Worm (Caenorhabditis elegans): ENCODE measurements around the gene sfxn-1.3.

sfxn-1.3 gene

ce11 chrV:15767385-15767784 lies 40.7 kb downstream of the sfxn-1.3 start (continued):
- TF ChIP-seq arid-1 (GFP tag; conservative IDR thresholded peaks at IDR 0.05) (peak; percentile 89), ctbp-1 (GFP tag; IDR thresholded peaks at IDR 0.05) (peak; percentile 80), F49E8.2 (tag; optimal IDR thresholded peaks at IDR 0.05; ENCODE audit: borderline replicate concordance) (peak; percentile 12), Y48G9A.11 (GFP tag; IDR thresholded peaks at IDR 0.05) (peak; percentile 75), F26F4.8 (GFP tag; conservative IDR thresholded peaks at IDR 0.05) (peak; percentile 95), lin-29 (GFP tag; IDR thresholded peaks at IDR 0.05) (peak; percentile 27; the same call in 1 of the 2 replicates), egl-43 (GFP tag; IDR thresholded peaks at IDR 0.05) (peak; percentile 92), dmd-6 (GFP tag; IDR thresholded peaks at IDR 0.05) (0 out of 2 replicates have a peak, but pooled peaks have one; percentile 9), ceh-44 (GFP tag; IDR thresholded peaks at IDR 0.05) (peak; percentile 68; the same call in 1 of the 2 replicates), madf-9 (GFP tag; conservative IDR thresholded peaks at IDR 0.05) (peak; percentile 45; the same call in 1 of the 2 replicates), Y105C5A.15 (GFP tag; IDR thresholded peaks at IDR 0.05) (peak; percentile 71; the same call in 1 of the 2 replicates), F44E2.7 (GFP tag; IDR thresholded peaks at IDR 0.05) (peak; percentile 71; the same call in 1 of the 2 replicates), lin-38 (GFP tag; IDR thresholded peaks at IDR 0.05) (peak; percentile 82), Y75B8A.6 (GFP tag; IDR thresholded peaks at IDR 0.05) (peak; percentile 78; the same call in 1 of the 2 replicates), dmd-8 (GFP tag; IDR thresholded peaks at IDR 0.05) (peak; percentile 94), saeg-2 (GFP tag; IDR thresholded peaks at IDR 0.05) (peak; percentile 68; the same call in 1 of the 2 replicates), lim-7 (GFP tag; IDR thresholded peaks at IDR 0.05) (peak; percentile 95), daf-8 (GFP tag; IDR thresholded peaks at IDR 0.05) (peak; percentile 64; the same call in 1 of the 2 replicates), madf-5 (GFP tag; IDR thresholded peaks at IDR 0.05) (peak in 1 of 2 experiments; percentile 73; a peak in 1 of 4 replicates)

ce11 chrV:15769072-15769471 lies 42.4 kb downstream of the sfxn-1.3 start, which contains the start of gene F57A10.4:
F57A10.4 (plus strand) TSS chrV:15769438.
- TF ChIP-seq unc-130 (GFP tag; optimal IDR thresholded peaks at IDR 0.05) (peak; percentile 56), nhr-76 (tag; optimal IDR thresholded peaks at IDR 0.05) (no peak)

- TF ChIP-seq unc-39 (tag; optimal IDR thresholded peaks at IDR 0.05) (no peak), mdt-29 (GFP tag; IDR thresholded peaks at IDR 0.05) (no peak), ceh-20 (GFP tag; IDR thresholded peaks at IDR 0.05) (no peak), nhr-102 (tag; optimal IDR thresholded peaks at IDR 0.05) (no peak), mxl-2 (GFP tag; conservative IDR thresholded peaks at IDR 0.05) (no peak), nhr-77 (tag; optimal IDR thresholded peaks at IDR 0.05) (no peak), ztf-7 (tag; optimal IDR thresholded peaks at IDR 0.05) (no peak), set-16 (GFP tag; IDR thresholded peaks at IDR 0.05) (no peak), zfp-3 (GFP tag; conservative IDR thresholded peaks at IDR 0.05) (no peak), ctbp-1 (GFP tag; IDR thresholded peaks at IDR 0.05) (no peak), unc-62 (GFP tag; optimal IDR thresholded peaks at IDR 0.05 in 1 of 2) (no peak), unc-62 (tag; optimal IDR thresholded peaks at IDR 0.05) (no peak), zip-2 (tag; optimal IDR thresholded peaks at IDR 0.05) (no peak), jun-1 (tag; optimal IDR thresholded peaks at IDR 0.05) (no peak), mep-1 (tag; optimal IDR thresholded peaks at IDR 0.05) (no peak)
Measured at ce11 chrV:15773141-15773540, 46.5 kb downstream of the sfxn-1.3 start, which contains the start of gene nhr-60. nhr-60 (minus strand) TSS chrV:15773241.

ce11 chrV:15773941-15774340 lies 47.3 kb downstream of the sfxn-1.3 start:
- TF ChIP-seq dpl-1 (GFP tag; optimal IDR thresholded peaks at IDR 0.05) (no peak), mdl-1 (tag; optimal IDR thresholded peaks at IDR 0.05) (peak; percentile 16 to 53), cey-2 (tag; optimal IDR thresholded peaks at IDR 0.05; ENCODE audit: borderline replicate concordance, insufficient read depth) (no peak), nhr-28 (tag; optimal IDR thresholded peaks at IDR 0.05) (peak; percentile 21), dmd-6 (GFP tag; IDR thresholded peaks at IDR 0.05) (peak; percentile 46; the same call in 1 of the 2 replicates), daf-16 (GFP tag; optimal IDR thresholded peaks at IDR 0.05) (no peak), daf-16 (tag; optimal IDR thresholded peaks at IDR 0.05) (peak; percentile 55), egl-43 (GFP tag; IDR thresholded peaks at IDR 0.05) (no peak), mxl-3 (GFP tag; optimal IDR thresholded peaks at IDR 0.05) (peak; percentile 80)
